Fruit fly (Drosophila melanogaster) whole organism, pupa: ENCODE results near the gene elg1.

Experiments used
- CG12605 ChIP-seq: fragments of 200-800 bp; sonication (Bioruptor generic); IDR thresholded peaks from 2 replicates; pipeline ENCODE4 v1.3.6; 2022; ENCODE audit warnings: missing biosample characterization, missing genetic modification characterization
- CG13204 ChIP-seq: fragments of 200-800 bp; sonication (Bioruptor generic); optimal IDR thresholded peaks from 2 replicates; lab custom pipeline; 2018; ENCODE audit warnings: missing biosample characterization, mild to moderate bottlenecking, missing genetic modification characterization, moderate library complexity
- CG14655 ChIP-seq: fragments of 200-800 bp; sonication (Bioruptor generic); optimal IDR thresholded peaks from 3 replicates; lab custom pipeline; 2017; ENCODE audit warnings: mild to moderate bottlenecking, missing biosample characterization, missing genetic modification reagents, missing genetic modification characterization
- CG4496 ChIP-seq: fragments of 200-800 bp; sonication (Bioruptor generic); IDR thresholded peaks from 3 replicates; pipeline ENCODE4 v1.3.6; 2022; ENCODE audit warnings: missing biosample characterization, missing genetic modification characterization
- CG9948 ChIP-seq: fragments of 200-800 bp; sonication (Bioruptor generic); optimal IDR thresholded peaks from 2 replicates; lab custom pipeline; 2018; ENCODE audit warnings: missing biosample characterization, mild to moderate bottlenecking, missing genetic modification characterization, moderate library complexity
- D1 ChIP-seq: fragments of 200-800 bp; sonication (Bioruptor generic); optimal IDR thresholded peaks from 2 replicates; lab custom pipeline; 2018; ENCODE audit warnings: missing biosample characterization, mild to moderate bottlenecking, missing genetic modification characterization, moderate library complexity
- Pif1A ChIP-seq: fragments of 200-800 bp; sonication (Bioruptor generic); optimal IDR thresholded peaks from 3 replicates; lab custom pipeline; 2016; ENCODE audit warnings: missing biosample characterization, missing genetic modification characterization
- fd96Ca ChIP-seq: fragments of 200-800 bp; sonication (Bioruptor generic); IDR thresholded peaks from 3 replicates; pipeline ENCODE4 v1.3.6; 2022; ENCODE audit warnings: missing biosample characterization, missing genetic modification characterization
- rn ChIP-seq: fragments of 200-800 bp; sonication (Bioruptor generic); IDR thresholded peaks from 2 replicates; pipeline ENCODE4 v1.3.6; 2022; ENCODE audit warnings: missing biosample characterization, missing genetic modification characterization

- TF ChIP-seq rn (GFP tag; lab: Robert Waterston, UW) (peak; percentile 52), CG14655 (GFP tag; lab: Kevin White, UChicago) (no peak), fd96Ca (GFP tag; lab: Robert Waterston, UW) (peak; percentile 90), CG4496 (GFP tag; lab: Robert Waterston, UW) (peak; percentile 93), CG12605 (0 out of 2 replicates have a peak, but pooled peaks have one; percentile 5), D1 (tag; lab: Kevin White, UChicago) (no peak), CG9948 (peak; percentile 66), Pif1A (no peak), CG13204 (no peak)
These were observed 18.1 kb upstream of the elg1 start for dm6 chr3L:16113607-16114337.
